Worm (Caenorhabditis elegans) whole organism, young adult: ENCODE results near the gene T03F6.3.

Experiments used
- B0261.1 ChIP-seq: sonication (generic microtip); optimal IDR thresholded peaks from 2 replicates; lab custom pipeline; 2016; ENCODE audit warnings: mild to moderate bottlenecking, missing genetic modification characterization, moderate library complexity, missing compliant biosample characterization
- C06A6.2 ChIP-seq: fragments of 200-800 bp; sonication (Bioruptor generic); conservative IDR thresholded peaks from 2 replicates; pipeline ENCODE4 v1.3.6; 2022; ENCODE audit warnings: missing genetic modification characterization, missing compliant biosample characterization
- C17E4.6 ChIP-seq: fragments of 200-800 bp; sonication (Bioruptor generic); IDR thresholded peaks from 2 replicates; pipeline ENCODE4 v1.3.6; 2022; ENCODE audit warnings: missing genetic modification reagents, missing genetic modification characterization, missing compliant biosample characterization
- F37B4.10 ChIP-seq: fragments of 200-800 bp; sonication (Bioruptor generic); IDR thresholded peaks from 2 replicates; pipeline ENCODE4 v1.3.6; 2022; ENCODE audit warnings: missing genetic modification characterization, missing compliant biosample characterization
- F39B2.1 ChIP-seq: fragments of 200-800 bp; sonication (Bioruptor generic); IDR thresholded peaks from 2 replicates; pipeline ENCODE4 v1.3.6; 2022; ENCODE audit warnings: missing genetic modification reagents, missing genetic modification characterization, missing compliant biosample characterization
- F49E8.2 ChIP-seq: sonication (generic microtip); optimal IDR thresholded peaks from 3 replicates; lab custom pipeline; 2017; ENCODE audit warnings: missing genetic modification characterization, mild to moderate bottlenecking, missing compliant biosample characterization, antibody characterized with exemption, moderate library complexity; ENCODE audit not compliant: insufficient read depth
- F57A8.1 ChIP-seq: fragments of 200-800 bp; sonication (Bioruptor generic); optimal IDR thresholded peaks from 2 replicates; lab custom pipeline; 2018; ENCODE audit warnings: mild to moderate bottlenecking, missing genetic modification characterization, moderate library complexity, missing compliant biosample characterization
- K11D2.4 ChIP-seq: fragments of 200-800 bp; sonication (Bioruptor generic); IDR thresholded peaks from 2 replicates; pipeline ENCODE4 v1.3.6; 2022; ENCODE audit warnings: missing genetic modification reagents, missing genetic modification characterization, missing compliant biosample characterization
- K12H6.12 ChIP-seq: fragments of 200-800 bp; sonication (Bioruptor generic); optimal IDR thresholded peaks from 2 replicates; lab custom pipeline; 2018; ENCODE audit warnings: mild to moderate bottlenecking, missing genetic modification characterization, missing compliant biosample characterization
- T07F8.4 ChIP-seq: sonication (generic microtip); optimal IDR thresholded peaks from 2 replicates; lab custom pipeline; 2016; ENCODE audit warnings: mild to moderate bottlenecking, missing genetic modification characterization, moderate library complexity, missing compliant biosample characterization
- T26A5.8 ChIP-seq: sonication (generic microtip); optimal IDR thresholded peaks from 2 replicates; lab custom pipeline; 2016; ENCODE audit warnings: missing genetic modification characterization, missing compliant biosample characterization
- Y67H2A.10 ChIP-seq: fragments of 200-800 bp; sonication (Bioruptor generic); conservative IDR thresholded peaks from 2 replicates; pipeline ENCODE4 v1.3.6; 2022; ENCODE audit warnings: missing genetic modification reagents, missing genetic modification characterization, missing compliant biosample characterization
- aptf-2 ChIP-seq: fragments of 200-800 bp; sonication (Bioruptor generic); conservative IDR thresholded peaks from 2 replicates; pipeline ENCODE4 v1.3.6; 2022; ENCODE audit warnings: missing genetic modification reagents, missing genetic modification characterization, missing compliant biosample characterization
- atf-7 ChIP-seq: sonication (generic microtip); optimal IDR thresholded peaks from 2 replicates; lab custom pipeline; 2017; ENCODE audit warnings: mild to moderate bottlenecking, missing genetic modification characterization, missing compliant biosample characterization
- attf-6 ChIP-seq: fragments of 200-800 bp; sonication (Bioruptor generic); IDR thresholded peaks from 2 replicates; pipeline ENCODE4 v1.3.6; 2022; ENCODE audit warnings: missing genetic modification reagents, missing genetic modification characterization, missing compliant biosample characterization
- cebp-1 ChIP-seq, 2 experiments: fragments of 200-800 bp in 1 of 2; sonication (Bioruptor generic) in 1 of 2; sonication (generic microtip) in 1 of 2; IDR thresholded peaks in 1 of 2; optimal IDR thresholded peaks in 1 of 2; 2 replicates each; pipeline versions ENCODE4 v1.3.6 to Lab custom; 2017 to 2022; ENCODE audit warnings: missing compliant biosample characterization in 2 of 2, missing genetic modification characterization in 2 of 2, mild to moderate bottlenecking in 1 of 2, missing genetic modification reagents in 1 of 2, moderate library complexity in 1 of 2
- ceh-58 ChIP-seq: fragments of 200-800 bp; sonication (Bioruptor generic); IDR thresholded peaks from 2 replicates; pipeline ENCODE4 v1.3.6; 2022; ENCODE audit warnings: missing genetic modification characterization, missing compliant biosample characterization
- ceh-79 ChIP-seq: sonication (generic microtip); optimal IDR thresholded peaks from 2 replicates; lab custom pipeline; 2017; ENCODE audit warnings: mild to moderate bottlenecking, missing genetic modification characterization, missing compliant biosample characterization
- ceh-91 ChIP-seq: fragments of 200-800 bp; sonication (Bioruptor generic); IDR thresholded peaks from 2 replicates; pipeline ENCODE4 v1.3.6; 2022; ENCODE audit warnings: missing genetic modification reagents, missing genetic modification characterization, missing compliant biosample characterization
- ets-4 ChIP-seq: fragments of 200-800 bp; sonication (Bioruptor generic); optimal IDR thresholded peaks from 2 replicates; lab custom pipeline; 2018; ENCODE audit warnings: mild to moderate bottlenecking, missing genetic modification characterization, missing compliant biosample characterization
- hmg-20 ChIP-seq: fragments of 200-800 bp; sonication (Bioruptor generic); IDR thresholded peaks from 2 replicates; pipeline ENCODE4 v1.3.6; 2022; ENCODE audit warnings: missing genetic modification reagents, missing genetic modification characterization, missing compliant biosample characterization
- hsf-1 ChIP-seq: fragments of 200-800 bp; sonication (Bioruptor generic); IDR thresholded peaks from 2 replicates; pipeline ENCODE4 v1.3.6; 2022; ENCODE audit warnings: missing genetic modification reagents, missing genetic modification characterization, missing compliant biosample characterization
- lag-1 ChIP-seq: fragments of 200-800 bp; sonication (Bioruptor generic); IDR thresholded peaks from 2 replicates; pipeline ENCODE4 v1.3.6; 2022; ENCODE audit warnings: missing genetic modification reagents, missing genetic modification characterization, missing compliant biosample characterization
- let-526 ChIP-seq: fragments of 200-800 bp; sonication (Bioruptor generic); IDR thresholded peaks from 2 replicates; pipeline ENCODE4 v1.3.6; 2022; ENCODE audit warnings: missing genetic modification reagents, missing genetic modification characterization, missing compliant biosample characterization
- let-607 ChIP-seq, 2 experiments: fragments of 200-800 bp in 1 of 2; sonication (Bioruptor generic) in 1 of 2; sonication (generic microtip) in 1 of 2; optimal IDR thresholded peaks; 2 replicates each; lab custom pipeline; 2016 to 2018; ENCODE audit warnings: mild to moderate bottlenecking in 2 of 2, missing compliant biosample characterization in 2 of 2, missing genetic modification characterization in 2 of 2, moderate library complexity in 2 of 2, missing genotype in 1 of 2
- lin-35 ChIP-seq, 3 experiments: fragments of 150-350 bp in 2 of 3; sonication (generic microtip) in 1 of 3; optimal IDR thresholded peaks; 2 replicates each; lab custom pipeline; 2014 to 2018; ENCODE audit warnings: missing biosample characterization in 3 of 3, missing genetic modification characterization in 3 of 3, missing genetic modification reagents in 3 of 3
- lin-40 ChIP-seq: sonication (generic microtip); optimal IDR thresholded peaks from 2 replicates; lab custom pipeline; 2016; ENCODE audit warnings: missing genetic modification characterization, mild to moderate bottlenecking, missing compliant biosample characterization, missing genotype, missing genetic modification reagents
- lin-54 ChIP-seq: fragments of 200-800 bp; sonication (Bioruptor generic); optimal IDR thresholded peaks from 2 replicates; lab custom pipeline; 2018; ENCODE audit warnings: mild to moderate bottlenecking, missing genetic modification characterization, missing compliant biosample characterization
- lir-1 ChIP-seq: fragments of 200-800 bp; sonication (Bioruptor generic); conservative IDR thresholded peaks from 2 replicates; pipeline ENCODE4 v1.3.6; 2022; ENCODE audit warnings: missing genetic modification reagents, missing genetic modification characterization, missing compliant biosample characterization
- madf-10 ChIP-seq: sonication (generic microtip); optimal IDR thresholded peaks from 2 replicates; lab custom pipeline; 2016; ENCODE audit warnings: mild to moderate bottlenecking, missing genetic modification characterization, missing compliant biosample characterization
- mcd-1 ChIP-seq: fragments of 200-800 bp; sonication (Bioruptor generic); IDR thresholded peaks from 2 replicates; pipeline ENCODE4 v1.3.6; 2022; ENCODE audit warnings: missing genetic modification reagents, missing genetic modification characterization, missing compliant biosample characterization
- nfyb-1 ChIP-seq: fragments of 200-800 bp; sonication (Bioruptor generic); IDR thresholded peaks from 2 replicates; pipeline ENCODE4 v1.3.6; 2022; ENCODE audit warnings: missing genetic modification reagents, missing genetic modification characterization, missing compliant biosample characterization
- nhr-120 ChIP-seq: fragments of 200-800 bp; sonication (Bioruptor generic); IDR thresholded peaks from 2 replicates; pipeline ENCODE4 v1.3.6; 2022; ENCODE audit warnings: missing genetic modification characterization, missing compliant biosample characterization
- nhr-179 ChIP-seq: sonication (generic microtip); optimal IDR thresholded peaks from 2 replicates; lab custom pipeline; 2016; ENCODE audit warnings: mild to moderate bottlenecking, missing genetic modification characterization, missing compliant biosample characterization
- nhr-80 ChIP-seq: sonication (generic microtip); optimal IDR thresholded peaks from 2 replicates; lab custom pipeline; 2016; ENCODE audit warnings: missing genetic modification characterization, missing compliant biosample characterization
- pha-4 ChIP-seq: fragments of 150-350 bp; sonication (generic microtip); optimal IDR thresholded peaks from 2 replicates; lab custom pipeline; 2014; ENCODE audit warnings: missing biosample characterization, missing genetic modification reagents, missing genetic modification characterization
- snpc-1.1 ChIP-seq: sonication (generic microtip); optimal IDR thresholded peaks from 2 replicates; lab custom pipeline; 2017; ENCODE audit warnings: missing genetic modification characterization, mild to moderate bottlenecking, missing compliant biosample characterization, antibody characterized with exemption, moderate library complexity, missing genotype, missing genetic modification reagents; ENCODE audit not compliant: insufficient read depth
- snpc-4 ChIP-seq, 5 experiments: fragments of 150-350 bp in 1 of 5; sonication (generic microtip) in 4 of 5; optimal IDR thresholded peaks; 2 replicates each; lab custom pipeline; 2014 to 2018; ENCODE audit warnings: missing genetic modification characterization in 5 of 5, missing biosample characterization in 3 of 5, antibody characterized with exemption in 2 of 5, mild to moderate bottlenecking in 2 of 5, missing compliant biosample characterization in 2 of 5, missing genotype in 2 of 5, moderate library complexity in 2 of 5, missing genetic modification reagents in 1 of 5
- tbp1 ChIP-seq: fragments of 200-800 bp; sonication (Bioruptor generic); optimal IDR thresholded peaks from 2 replicates; lab custom pipeline; 2018; ENCODE audit warnings: mild to moderate bottlenecking, missing genetic modification characterization, missing compliant biosample characterization
- tlf-1 ChIP-seq: fragments of 200-800 bp; sonication (Bioruptor generic); optimal IDR thresholded peaks from 2 replicates; lab custom pipeline; 2018; ENCODE audit warnings: mild to moderate bottlenecking, missing genetic modification characterization, missing compliant biosample characterization
- unc-62 ChIP-seq: fragments of 150-350 bp; optimal IDR thresholded peaks from 2 replicates; lab custom pipeline; 2014; ENCODE audit warnings: missing biosample characterization, missing genetic modification reagents, missing genetic modification characterization
- xnd-1 ChIP-seq: sonication (generic microtip); optimal IDR thresholded peaks from 2 replicates; lab custom pipeline; 2016; ENCODE audit warnings: missing genotype, missing genetic modification reagents, missing genetic modification characterization, missing compliant biosample characterization
- ztf-18 ChIP-seq: sonication (generic microtip); optimal IDR thresholded peaks from 2 replicates; lab custom pipeline; 2016; ENCODE audit warnings: missing genotype, mild to moderate bottlenecking, missing genetic modification characterization, missing compliant biosample characterization
- ztf-22 ChIP-seq: fragments of 200-800 bp; sonication (Bioruptor generic); optimal IDR thresholded peaks from 2 replicates; lab custom pipeline; 2018; ENCODE audit warnings: mild to moderate bottlenecking, missing genetic modification characterization, moderate library complexity, missing compliant biosample characterization
- ztf-26 ChIP-seq: sonication (generic microtip); optimal IDR thresholded peaks from 2 replicates; lab custom pipeline; 2017; ENCODE audit warnings: missing genetic modification characterization, missing compliant biosample characterization

T03F6.3 gene

DNA sequence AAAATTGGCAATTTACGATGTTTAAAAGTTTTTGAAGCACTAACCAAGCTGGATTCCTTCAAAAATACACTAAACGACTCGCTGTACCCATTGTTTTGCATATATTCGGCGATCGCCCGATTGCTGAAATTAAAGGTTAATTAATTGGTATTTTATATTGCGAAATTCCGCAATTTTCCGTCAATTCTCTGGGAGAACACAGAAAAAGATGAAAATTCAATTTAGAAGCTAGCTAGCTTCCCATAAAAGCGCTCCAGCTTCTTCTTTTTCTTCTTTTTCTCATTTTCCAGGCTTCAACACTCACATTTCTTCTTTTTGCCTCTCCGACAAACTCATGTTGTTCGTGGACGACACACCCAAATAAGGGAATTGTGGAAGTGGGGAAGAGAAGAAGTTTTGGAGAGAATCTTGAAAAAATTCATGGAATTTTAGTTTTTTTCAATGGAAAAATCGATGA lies 12.9 kb upstream of the T03F6.3 start, which contains the start of gene lis-1:
TSS of gene lis-1 (minus strand) at position 407 of the 457 bp plus-strand sequence.
- TF ChIP-seq ztf-26 (no peak), nfyb-1 (GFP tag; lab: Robert Waterston, UW) (0 out of 2 replicates have a peak, but pooled peaks have one; percentile 10), atf-7 (peak; percentile 5), F37B4.10 (GFP tag; lab: Robert Waterston, UW) (no peak), lin-35 (GFP tag; optimal IDR thresholded peaks at IDR 0.05; lab: Kevin White, UChicago) (peak in 1 of 3 experiments; percentile 23), cebp-1 (GFP tag; IDR thresholded peaks at IDR 0.05; lab: Robert Waterston, UW) (no peak), cebp-1 (tag; optimal IDR thresholded peaks at IDR 0.05; lab: Kevin White, UChicago) (peak; percentile 80)

DNA sequence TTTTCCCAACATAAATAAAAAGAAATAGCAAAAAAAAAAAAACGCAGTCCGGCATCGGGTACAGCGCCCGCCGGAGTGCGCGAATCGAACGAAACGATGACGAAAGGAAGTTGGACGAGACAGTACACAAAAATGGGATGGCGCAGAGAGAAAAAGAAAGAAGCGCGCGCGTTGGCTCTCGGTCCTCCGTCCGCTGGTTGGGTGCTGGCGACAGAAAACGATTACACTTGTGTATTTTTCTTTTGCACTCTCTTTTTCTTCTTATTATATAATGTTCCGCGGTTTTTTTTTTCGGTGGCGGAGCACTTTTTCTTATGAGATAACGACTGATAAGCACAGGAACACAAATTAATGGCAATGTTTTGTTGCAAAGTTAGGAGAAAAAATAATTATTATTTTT lies 11.9 kb upstream of the T03F6.3 start:
- TF ChIP-seq lin-40 (tag; lab: Kevin White, UChicago), result peak; percentile 64
- peak in 1 of 2 experiments; percentile 52 for TF ChIP-seq let-607 (tag; optimal IDR thresholded peaks at IDR 0.05; lab: Kevin White, UChicago)
- no peak for TF ChIP-seq unc-62 (GFP tag; lab: Kevin White, UChicago)
- no peak for TF ChIP-seq ets-4 (GFP tag; lab: Kevin White, UChicago)
- peak; percentile 33 for TF ChIP-seq lin-54 (GFP tag; lab: Kevin White, UChicago)
- no peak for TF ChIP-seq Y67H2A.10 (GFP tag; lab: Robert Waterston, UW)
- no peak for TF ChIP-seq tlf-1 (GFP tag; lab: Kevin White, UChicago)
- no peak for TF ChIP-seq ceh-58 (GFP tag; lab: Robert Waterston, UW)
- no peak for TF ChIP-seq F49E8.2
- TF ChIP-seq ceh-79, result no peak
- TF ChIP-seq T26A5.8 (tag; lab: Kevin White, UChicago), result no peak
- TF ChIP-seq cebp-1 (GFP tag; IDR thresholded peaks at IDR 0.05; lab: Robert Waterston, UW), result peak; percentile 23; the same call in 1 of the 2 replicates
- no peak for TF ChIP-seq cebp-1 (tag; optimal IDR thresholded peaks at IDR 0.05; lab: Kevin White, UChicago)
- peak; percentile 91 for TF ChIP-seq nhr-80 (tag; lab: Kevin White, UChicago)
- TF ChIP-seq C17E4.6 (GFP tag; lab: Robert Waterston, UW), result no peak
- TF ChIP-seq snpc-1.1 (tag; lab: Kevin White, UChicago), result no peak
- no peak for TF ChIP-seq F57A8.1 (GFP tag; lab: Kevin White, UChicago)
- peak in 1 of 3 experiments; percentile 53 for TF ChIP-seq lin-35 (GFP tag; optimal IDR thresholded peaks at IDR 0.05; lab: Kevin White, UChicago)
- no peak for TF ChIP-seq ztf-22
- no peak for TF ChIP-seq F39B2.1 (GFP tag; lab: Robert Waterston, UW)
- TF ChIP-seq T07F8.4 (tag; lab: Kevin White, UChicago), result no peak
- no peak for TF ChIP-seq attf-6 (GFP tag; lab: Robert Waterston, UW)
- TF ChIP-seq lir-1 (GFP tag; lab: Robert Waterston, UW), result no peak
- TF ChIP-seq pha-4 (tag; lab: Kevin White, UChicago), result no peak
- TF ChIP-seq let-526 (GFP tag; lab: Robert Waterston, UW), result no peak
- TF ChIP-seq ceh-91 (GFP tag; lab: Robert Waterston, UW), result no peak
- TF ChIP-seq xnd-1 (tag; lab: Kevin White, UChicago), result no peak
- TF ChIP-seq nhr-120, result no peak
- TF ChIP-seq ztf-26, result no peak
- TF ChIP-seq hsf-1 (GFP tag; lab: Robert Waterston, UW), result no peak
- peak; percentile 61 for TF ChIP-seq ztf-18
- no peak for TF ChIP-seq snpc-4 (GFP tag; optimal IDR thresholded peaks at IDR 0.05; lab: Kevin White, UChicago)
- peak in 1 of 4 experiments; percentile 15 for TF ChIP-seq snpc-4 (tag; optimal IDR thresholded peaks at IDR 0.05; lab: Kevin White, UChicago)
- peak; percentile 14 for TF ChIP-seq K12H6.12 (tag; lab: Kevin White, UChicago)
- TF ChIP-seq aptf-2 (GFP tag; lab: Robert Waterston, UW), result no peak
- TF ChIP-seq mcd-1, result peak; percentile 49; the same call in 1 of the 2 replicates
- TF ChIP-seq tbp1, result peak; percentile 6
- no peak for TF ChIP-seq C06A6.2 (GFP tag; lab: Robert Waterston, UW)
- no peak for TF ChIP-seq nhr-179 (tag; lab: Kevin White, UChicago)
- TF ChIP-seq hmg-20, result no peak
- no peak for TF ChIP-seq madf-10
- peak; percentile 72 for TF ChIP-seq K11D2.4 (GFP tag; lab: Robert Waterston, UW)
- TF ChIP-seq B0261.1, result no peak
- TF ChIP-seq lag-1 (GFP tag; lab: Robert Waterston, UW), result no peak
